Worm (Caenorhabditis elegans): Measurements from ENCODE around the gene gtr-1.

DNA sequence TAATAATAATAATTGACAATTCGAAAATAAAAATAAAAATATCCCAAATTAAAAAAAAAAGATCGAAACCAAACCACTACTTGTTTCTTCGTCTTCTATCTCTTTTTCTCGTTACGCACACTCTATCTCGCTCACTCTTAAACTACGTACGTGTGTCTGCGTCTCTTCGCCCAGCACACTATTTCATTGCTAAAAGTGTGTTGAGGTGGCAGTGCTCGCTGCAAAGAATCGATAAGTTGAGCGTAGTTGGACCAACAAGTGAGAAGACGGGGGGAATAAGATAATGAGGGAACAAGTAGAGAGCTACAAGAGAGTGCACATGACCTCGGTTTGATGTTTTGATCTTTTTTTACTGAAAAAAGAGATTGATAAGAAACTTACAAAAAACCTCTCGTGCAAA lies 23.3 kb downstream of the gtr-1 start:
- TF ChIP-seq dox-1 (GFP tag; IDR thresholded peaks at IDR 0.05) (no peak), lin-35 (GFP tag; optimal IDR thresholded peaks at IDR 0.05) (no peak), unc-130 (GFP tag; optimal IDR thresholded peaks at IDR 0.05) (no peak), ceh-40 (GFP tag; IDR thresholded peaks at IDR 0.05) (no peak), rpc-1 (optimal IDR thresholded peaks at IDR 0.05) (no peak), rpc-1 (tag; optimal IDR thresholded peaks at IDR 0.05) (no peak), K12H6.12 (tag; optimal IDR thresholded peaks at IDR 0.05) (no peak), F49E8.2 (tag; optimal IDR thresholded peaks at IDR 0.05; ENCODE audit: insufficient read depth) (no peak), ama-1 (optimal IDR thresholded peaks at IDR 0.05) (no peak), ama-1 (GFP tag; optimal IDR thresholded peaks at IDR 0.05) (no peak), F55B11.4 (tag; optimal IDR thresholded peaks at IDR 0.05; ENCODE audit: borderline replicate concordance, insufficient read depth) (no peak), dpl-1 (GFP tag; optimal IDR thresholded peaks at IDR 0.05) (no peak), attf-5 (GFP tag; optimal IDR thresholded peaks at IDR 0.05) (no peak), rec-8 (tag; optimal IDR thresholded peaks at IDR 0.05) (no peak)

Measured in whole organism, young adult.